Worm (Caenorhabditis elegans) whole organism, L2 larva: ENCODE data around the gene F31F7.2.

ENCODE experiments used
- elt-3 ChIP-seq: sonication (generic microtip); optimal IDR thresholded peaks from 2 replicates; lab custom pipeline; 2017; ENCODE audit warnings: missing biosample characterization, missing genetic modification characterization
- nhr-237 ChIP-seq: fragments of 150-350 bp; optimal IDR thresholded peaks from 2 replicates; lab custom pipeline; 2014; ENCODE audit warnings: missing biosample characterization, missing genetic modification characterization
- nhr-25 ChIP-seq: fragments of 150-350 bp; sonication (generic microtip); optimal IDR thresholded peaks from 3 replicates; lab custom pipeline; 2014; ENCODE audit warnings: missing biosample characterization, missing genetic modification characterization
- unc-39 ChIP-seq: fragments of 150-350 bp; optimal IDR thresholded peaks from 2 replicates; lab custom pipeline; 2014; ENCODE audit warnings: missing biosample characterization, missing genetic modification characterization

DNA sequence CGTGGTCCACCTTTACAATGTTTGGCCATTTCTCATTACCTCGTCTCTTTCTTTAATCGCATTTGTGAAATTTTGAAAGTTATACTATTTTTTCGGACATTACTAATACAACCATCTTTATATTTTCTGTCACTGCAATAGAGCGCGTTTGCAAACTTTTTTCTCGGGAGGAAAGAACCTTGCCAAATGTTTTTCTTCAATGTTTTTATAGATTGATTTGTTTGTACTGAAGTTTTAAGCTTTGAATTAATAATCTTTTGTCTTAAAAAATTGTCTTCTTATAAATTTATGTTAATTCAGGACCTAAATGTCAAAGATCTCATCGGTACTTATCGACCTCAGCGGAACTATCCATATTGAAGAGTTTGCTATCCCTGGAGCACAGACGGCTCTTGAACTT lies 35.8 kb upstream of the F31F7.2 start, which contains the start of gene K08B12.3:
- TF ChIP-seq unc-39 (tag; lab: Kevin White, UChicago) (no peak), nhr-25 (tag; lab: Kevin White, UChicago) (no peak), elt-3 (no peak), nhr-237 (tag; lab: Kevin White, UChicago) (no peak)
